Fruit fly (Drosophila melanogaster): Measurements from ENCODE around the gene Teh4.

Gene Teh4

DNA sequence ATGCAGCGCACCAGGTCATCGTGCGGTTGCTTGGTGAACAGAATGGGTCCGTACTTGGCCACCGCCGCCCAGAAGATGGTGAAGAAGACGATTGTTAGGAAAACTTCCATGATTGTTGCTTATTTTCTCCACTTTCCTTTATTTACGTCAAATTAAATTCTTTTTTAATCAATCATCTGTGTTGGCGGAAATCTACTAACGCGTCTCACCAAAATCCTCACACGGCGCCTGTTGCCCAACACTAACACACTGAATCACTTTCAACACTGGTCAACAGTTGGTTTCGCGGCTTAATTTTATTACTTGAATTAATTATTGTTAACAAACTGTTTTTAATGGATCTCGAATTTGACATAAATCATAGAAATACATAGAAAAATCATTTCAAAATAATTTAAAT lies 8.6 kb upstream of the Teh4 start, which contains the start of gene VhaM9.7-c (continued):
- TF ChIP-seq abd-A (tag; optimal IDR thresholded peaks at IDR 0.05) (peak; percentile 51), CG7556 (GFP tag; optimal IDR thresholded peaks at IDR 0.05) (peak; percentile 7), Bgb (GFP tag; IDR thresholded peaks at IDR 0.05; ENCODE audit: partially characterized antibody) (0 out of 2 replicates have a peak, but pooled peaks have one; percentile 21), CG2199 (GFP tag; IDR thresholded peaks at IDR 0.05) (0 out of 3 replicates have a peak, but pooled peaks have one; percentile 2), CG13624 (GFP tag; optimal IDR thresholded peaks at IDR 0.05) (peak; percentile 47), sens-2 (GFP tag; IDR thresholded peaks at IDR 0.05) (no peak), CG4424 (GFP tag; optimal IDR thresholded peaks at IDR 0.05) (peak; percentile 30), nerfin-1 (tag; optimal IDR thresholded peaks at IDR 0.05) (peak; percentile 37), HLH54F (GFP tag; optimal IDR thresholded peaks at IDR 0.05) (peak; percentile 52), ewg (GFP tag; optimal IDR thresholded peaks at IDR 0.05) (peak; percentile 7), Fer3 (tag; optimal IDR thresholded peaks at IDR 0.05) (peak; percentile 22), maf-S (GFP tag; optimal IDR thresholded peaks at IDR 0.05) (peak; percentile 40), Rfx (GFP tag; IDR thresholded peaks at IDR 0.05) (peak; percentile 72), CG33213 (GFP tag; optimal IDR thresholded peaks at IDR 0.05) (peak; percentile 47), CG14710 (tag; optimal IDR thresholded peaks at IDR 0.05) (peak; percentile 46), CG9609 (GFP tag; optimal IDR thresholded peaks at IDR 0.05) (peak; percentile 53), crp (GFP tag; optimal IDR thresholded peaks at IDR 0.05) (peak; percentile 56 to 87), CG30403 (GFP tag; optimal IDR thresholded peaks at IDR 0.05) (peak; percentile 47), CG4617 (GFP tag; optimal IDR thresholded peaks at IDR 0.05; ENCODE audit: borderline replicate concordance) (peak; percentile 81), prd (optimal IDR thresholded peaks at IDR 0.05) (no peak), prd (GFP tag; IDR thresholded peaks at IDR 0.05) (0 out of 3 replicates have a peak, but pooled peaks have one; percentile 29), CG12744 (GFP tag; optimal IDR thresholded peaks at IDR 0.05) (peak; percentile 28), Hr51 (GFP tag; optimal IDR thresholded peaks at IDR 0.05) (peak in 1 of 2 experiments; percentile 3), pho (GFP tag; optimal IDR thresholded peaks at IDR 0.05) (no peak), CG7786 (GFP tag; optimal IDR thresholded peaks at IDR 0.05) (peak; percentile 45), Opbp (GFP tag; IDR thresholded peaks at IDR 0.05; ENCODE audit: partially characterized antibody) (0 out of 3 replicates have a peak, but pooled peaks have one; percentile 29), CG1024 (GFP tag; IDR thresholded peaks at IDR 0.05) (0 out of 2 replicates have a peak, but pooled peaks have one; percentile 7), sob (GFP tag; IDR thresholded peaks at IDR 0.05) (peak; percentile 68), Dad (GFP tag; optimal IDR thresholded peaks at IDR 0.05) (peak; percentile 32), jing (GFP tag; optimal IDR thresholded peaks at IDR 0.05) (no peak), pzg (GFP tag; optimal IDR thresholded peaks at IDR 0.05) (peak; percentile 69), CG6654 (GFP tag; optimal IDR thresholded peaks at IDR 0.05) (no peak), CG8924 (tag; optimal IDR thresholded peaks at IDR 0.05) (no peak), croc (GFP tag; conservative IDR thresholded peaks at IDR 0.05) (no peak), CG11696 (GFP tag; IDR thresholded peaks at IDR 0.05) (no peak), tin (GFP tag; optimal IDR thresholded peaks at IDR 0.05) (peak; percentile 32), CG2120 (GFP tag; optimal IDR thresholded peaks at IDR 0.05) (peak; percentile 70), her (GFP tag; optimal IDR thresholded peaks at IDR 0.05) (peak; percentile 25), cad (GFP tag; optimal IDR thresholded peaks at IDR 0.05) (peak; percentile 11), CG10147 (GFP tag; optimal IDR thresholded peaks at IDR 0.05) (no peak), CG17912 (GFP tag; optimal IDR thresholded peaks at IDR 0.05) (peak; percentile 11), Hmr (GFP tag; optimal IDR thresholded peaks at IDR 0.05) (peak; percentile 23), Bteb2 (GFP tag; optimal IDR thresholded peaks at IDR 0.05) (peak; percentile 38), gfzf (GFP tag; optimal IDR thresholded peaks at IDR 0.05) (peak; percentile 81), onecut (GFP tag; IDR thresholded peaks at IDR 0.05) (peak; percentile 54; the same call in 1 of the 2 replicates), lmd (GFP tag; IDR thresholded peaks at IDR 0.05) (peak; percentile 12; the same call in 1 of the 2 replicates), CG15514 (GFP tag; optimal IDR thresholded peaks at IDR 0.05) (peak; percentile 47), al (GFP tag; IDR thresholded peaks at IDR 0.05) (no peak), trem (tag; optimal IDR thresholded peaks at IDR 0.05) (peak; percentile 65), sug (tag; optimal IDR thresholded peaks at IDR 0.05) (peak; percentile 26)

Data from whole organism, embryonic.